Fruit fly (Drosophila melanogaster): Measurements from ENCODE around the gene CG33189.

CG33189 gene

dm6 chr3R:8731597-8732263, 48.9 kb downstream of the CG33189 start, which contains the start of the genes M1BP and CG8202 (continued):
- TF ChIP-seq Poxn (GFP tag; IDR thresholded peaks at IDR 0.05) (no peak), CG3065 (GFP tag; optimal IDR thresholded peaks at IDR 0.05) (peak; percentile 73), Dek (tag; optimal IDR thresholded peaks at IDR 0.05) (no peak), GATAe (GFP tag; conservative IDR thresholded peaks at IDR 0.05) (no peak), ab (GFP tag; optimal IDR thresholded peaks at IDR 0.05) (peak; percentile 50), psq (GFP tag; optimal IDR thresholded peaks at IDR 0.05) (peak; percentile 67), MBD-R2 (GFP tag; IDR thresholded peaks at IDR 0.05) (peak; percentile 74), Ets97D (GFP tag; optimal IDR thresholded peaks at IDR 0.05) (no peak), sima (GFP tag; optimal IDR thresholded peaks at IDR 0.05) (no peak), Oaz (GFP tag; IDR thresholded peaks at IDR 0.05) (no peak), CG12155 (GFP tag; optimal IDR thresholded peaks at IDR 0.05) (peak; percentile 78), crol (GFP tag; IDR thresholded peaks at IDR 0.05) (no peak), tin (GFP tag; optimal IDR thresholded peaks at IDR 0.05) (peak; percentile 88), Deaf1 (tag; optimal IDR thresholded peaks at IDR 0.05) (no peak), CG10147 (GFP tag; optimal IDR thresholded peaks at IDR 0.05) (peak; percentile 89), danr (GFP tag; IDR thresholded peaks at IDR 0.05) (peak; percentile 63), CG7963 (GFP tag; IDR thresholded peaks at IDR 0.05; ENCODE audit: partially characterized antibody) (no peak), h (optimal IDR thresholded peaks at IDR 0.05) (no peak), Atf6 (GFP tag; IDR thresholded peaks at IDR 0.05) (peak; percentile 55), CoRest (tag; optimal IDR thresholded peaks at IDR 0.05) (peak; percentile 97), toy (GFP tag; IDR thresholded peaks at IDR 0.05) (no peak; the same call in 1 of the 2 replicates), Nf-YB (GFP tag; optimal IDR thresholded peaks at IDR 0.05) (peak; percentile 85), ttk (GFP tag; IDR thresholded peaks at IDR 0.05) (peak; percentile 70; the same call in 1 of the 2 replicates), CG9215 (GFP tag; IDR thresholded peaks at IDR 0.05) (peak; percentile 83), hbn (GFP tag; IDR thresholded peaks at IDR 0.05; ENCODE audit: partially characterized antibody) (no peak), Drgx (GFP tag; IDR thresholded peaks at IDR 0.05) (peak; percentile 74), pb (GFP tag; optimal IDR thresholded peaks at IDR 0.05) (no peak), CG32532 (GFP tag; IDR thresholded peaks at IDR 0.05) (peak; percentile 85), pfk (GFP tag; optimal IDR thresholded peaks at IDR 0.05) (no peak), NK7.1 (GFP tag; optimal IDR thresholded peaks at IDR 0.05) (no peak), cwo (GFP tag; optimal IDR thresholded peaks at IDR 0.05) (peak; percentile 87), Usf (GFP tag; optimal IDR thresholded peaks at IDR 0.05) (peak; percentile 87), CG7271 (tag; optimal IDR thresholded peaks at IDR 0.05) (peak; percentile 35), sna (GFP tag; IDR thresholded peaks at IDR 0.05; ENCODE audit: partially characterized antibody) (no peak), pzg (GFP tag; optimal IDR thresholded peaks at IDR 0.05) (peak; percentile 26), CG8944 (GFP tag; optimal IDR thresholded peaks at IDR 0.05) (peak; percentile 39), CG9797 (GFP tag; optimal IDR thresholded peaks at IDR 0.05) (peak; percentile 54), CG6654 (GFP tag; optimal IDR thresholded peaks at IDR 0.05) (peak; percentile 79), croc (GFP tag; conservative IDR thresholded peaks at IDR 0.05) (peak; percentile 66; the same call in 1 of the 3 replicates), CG2712 (tag; optimal IDR thresholded peaks at IDR 0.05) (peak; percentile 95), sug (tag; optimal IDR thresholded peaks at IDR 0.05) (peak; percentile 92), CG3163 (GFP tag; optimal IDR thresholded peaks at IDR 0.05) (no peak), CG34422 (GFP tag; IDR thresholded peaks at IDR 0.05) (peak; percentile 86), vvl (GFP tag; IDR thresholded peaks at IDR 0.05) (peak; percentile 83), salm (tag; optimal IDR thresholded peaks at IDR 0.05) (peak; percentile 81), CG32772 (GFP tag; IDR thresholded peaks at IDR 0.05) (0 out of 2 replicates have a peak, but pooled peaks have one; percentile 53), sens-2 (GFP tag; IDR thresholded peaks at IDR 0.05) (no peak), br (optimal IDR thresholded peaks at IDR 0.05) (no peak), CG14014 (GFP tag; IDR thresholded peaks at IDR 0.05) (peak; percentile 71), Hand (GFP tag; optimal IDR thresholded peaks at IDR 0.05) (peak; percentile 84), disco-r (GFP tag; optimal IDR thresholded peaks at IDR 0.05) (no peak)

All from whole organism, embryonic.